Worm (Caenorhabditis elegans): ENCODE measurements around the gene Y43F8B.2.

Y43F8B.2 gene

DNA sequence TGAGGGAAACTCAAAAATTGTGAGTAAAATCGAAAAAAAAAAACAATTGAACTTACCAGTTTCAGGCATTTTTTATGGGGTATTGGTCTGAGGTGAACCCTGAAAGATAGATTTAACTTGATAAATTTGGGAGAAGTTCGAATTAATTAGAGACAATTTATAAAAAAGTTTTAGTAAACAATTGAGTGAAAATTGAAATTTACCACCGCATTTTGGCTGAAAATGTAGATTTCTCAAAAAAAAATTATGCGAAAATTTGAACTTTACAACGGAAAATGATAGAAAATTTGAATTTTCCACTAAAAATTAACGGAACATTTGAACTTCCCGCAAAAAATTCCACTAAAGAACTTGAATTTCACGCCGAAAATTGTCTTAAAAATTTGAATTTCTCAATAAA is 13.2 kb upstream of the Y43F8B.2 start, which contains the start of gene Y43F8B.1 (continued):
- no peak for TF ChIP-seq ctbp-1 (GFP tag; IDR thresholded peaks at IDR 0.05)

DNA sequence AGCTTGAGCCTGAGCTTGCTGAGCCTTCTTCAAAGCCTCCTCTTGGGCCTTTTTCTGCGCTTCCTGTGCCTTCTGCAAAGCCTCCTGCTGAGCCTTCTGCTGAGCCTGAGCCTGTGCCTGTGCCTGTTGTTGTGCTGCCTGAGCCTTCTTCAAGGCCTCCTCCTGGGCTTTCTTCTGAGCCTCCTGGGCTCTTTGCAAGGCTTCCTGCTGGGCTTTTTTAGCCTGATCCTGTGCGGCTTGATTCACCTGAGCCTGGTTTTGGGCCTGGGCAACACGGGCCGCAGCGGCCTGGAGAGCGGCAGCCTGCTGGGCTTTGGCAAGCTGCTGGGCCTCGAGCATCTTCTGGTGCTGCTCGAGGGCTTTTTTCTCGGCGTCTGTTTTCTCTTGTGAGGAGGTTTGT is 12.1 kb upstream of the Y43F8B.2 start:
- TF ChIP-seq F26F4.8 (GFP tag; conservative IDR thresholded peaks at IDR 0.05) (0 out of 2 replicates have a peak, but pooled peaks have one; percentile 43), set-16 (GFP tag; IDR thresholded peaks at IDR 0.05) (peak; percentile 94), daf-8 (GFP tag; IDR thresholded peaks at IDR 0.05) (no peak), daf-12 (tag; optimal IDR thresholded peaks at IDR 0.05) (no peak), nhr-102 (tag; optimal IDR thresholded peaks at IDR 0.05) (no peak), daf-16 (GFP tag; optimal IDR thresholded peaks at IDR 0.05) (no peak), daf-16 (tag; optimal IDR thresholded peaks at IDR 0.05) (no peak), F49E8.2 (tag; optimal IDR thresholded peaks at IDR 0.05; ENCODE audit: borderline replicate concordance) (no peak), D1046.2 (GFP tag; IDR thresholded peaks at IDR 0.05) (no peak), Y48G9A.11 (GFP tag; IDR thresholded peaks at IDR 0.05) (no peak), ceh-44 (GFP tag; IDR thresholded peaks at IDR 0.05) (no peak), mdt-29 (GFP tag; IDR thresholded peaks at IDR 0.05) (no peak), cey-2 (tag; optimal IDR thresholded peaks at IDR 0.05; ENCODE audit: borderline replicate concordance, insufficient read depth) (no peak), mep-1 (tag; optimal IDR thresholded peaks at IDR 0.05) (no peak)

DNA sequence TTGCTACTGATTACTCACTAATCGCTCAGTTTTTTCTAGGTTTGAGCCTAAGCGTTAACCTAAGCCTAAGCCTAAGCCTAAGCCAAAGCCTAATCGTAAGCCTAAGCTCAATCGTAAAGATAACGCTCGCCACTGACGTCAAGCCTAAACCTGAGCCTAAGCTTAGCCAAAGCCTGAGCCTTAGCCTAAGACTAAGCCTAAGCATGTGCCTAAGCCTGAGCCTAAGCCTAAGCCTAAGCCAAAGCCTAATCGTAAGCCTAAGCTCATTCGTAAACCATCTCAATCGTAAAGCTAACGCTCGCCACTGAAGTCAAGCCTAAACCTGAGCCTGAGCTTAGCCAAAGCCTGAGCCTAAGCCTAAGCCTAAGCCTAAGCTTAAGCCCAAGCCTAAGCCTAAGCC is 10.6 kb upstream of the Y43F8B.2 start:
- TF ChIP-seq hmg-1.1 (GFP tag; IDR thresholded peaks at IDR 0.05) = no peak
- no peak for TF ChIP-seq dmd-6 (GFP tag; IDR thresholded peaks at IDR 0.05)
- TF ChIP-seq lin-38 (GFP tag; IDR thresholded peaks at IDR 0.05) = no peak
- TF ChIP-seq ztf-7 (tag; optimal IDR thresholded peaks at IDR 0.05) = no peak
- no peak for TF ChIP-seq mes-2 (tag; optimal IDR thresholded peaks at IDR 0.05; ENCODE audit: poor library complexity, severe bottlenecking)
- no peak for TF ChIP-seq mdl-1 (tag; optimal IDR thresholded peaks at IDR 0.05)
- no peak for TF ChIP-seq lin-13 (GFP tag; optimal IDR thresholded peaks at IDR 0.05)
- no peak for TF ChIP-seq set-16 (GFP tag; IDR thresholded peaks at IDR 0.05)
- TF ChIP-seq daf-16 (GFP tag; optimal IDR thresholded peaks at IDR 0.05) = no peak
- no peak for TF ChIP-seq daf-16 (tag; optimal IDR thresholded peaks at IDR 0.05)
- TF ChIP-seq duxl-1 (tag; optimal IDR thresholded peaks at IDR 0.05; ENCODE audit: poor library complexity) = no peak
- no peak for TF ChIP-seq fos-1 (tag; optimal IDR thresholded peaks at IDR 0.05)
- TF ChIP-seq cey-2 (tag; optimal IDR thresholded peaks at IDR 0.05; ENCODE audit: borderline replicate concordance, insufficient read depth) = no peak
- TF ChIP-seq nhr-102 (tag; optimal IDR thresholded peaks at IDR 0.05) = no peak
- TF ChIP-seq lin-15B (tag; optimal IDR thresholded peaks at IDR 0.05) = no peak
- no peak for TF ChIP-seq gei-8 (GFP tag; optimal IDR thresholded peaks at IDR 0.05)
- TF ChIP-seq aly-2 (tag; optimal IDR thresholded peaks at IDR 0.05) = no peak

DNA sequence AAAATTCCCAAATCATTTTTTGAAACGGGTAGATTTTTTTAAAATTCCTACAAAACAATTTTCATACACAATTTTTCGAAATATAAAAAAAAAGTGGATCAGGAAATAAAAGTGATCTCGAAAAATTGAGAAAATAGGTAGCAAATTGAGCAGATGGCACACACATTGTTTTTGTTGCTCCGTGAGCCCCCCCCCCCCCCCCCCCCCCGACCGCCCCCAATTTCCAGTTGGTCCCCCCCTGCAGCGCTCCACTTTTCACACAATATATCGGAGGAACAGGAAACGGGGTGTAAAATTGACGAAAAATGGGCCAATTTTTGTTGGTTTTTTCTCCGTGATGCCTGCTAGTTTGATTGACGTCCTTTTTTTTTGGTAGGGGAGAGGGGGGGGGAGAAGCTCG is 8.0 kb upstream of the Y43F8B.2 start:
- TF ChIP-seq ZK546.5 (tag; optimal IDR thresholded peaks at IDR 0.05) = no peak
- peak; percentile 21 for TF ChIP-seq hlh-11 (tag; optimal IDR thresholded peaks at IDR 0.05)
- peak; percentile 85 for TF ChIP-seq set-16 (GFP tag; IDR thresholded peaks at IDR 0.05)
- peak; percentile 43; the same call in 1 of the 2 replicates for TF ChIP-seq pha-4 (GFP tag; IDR thresholded peaks at IDR 0.05)
- TF ChIP-seq pha-4 (tag; optimal IDR thresholded peaks at IDR 0.05) = no peak

DNA sequence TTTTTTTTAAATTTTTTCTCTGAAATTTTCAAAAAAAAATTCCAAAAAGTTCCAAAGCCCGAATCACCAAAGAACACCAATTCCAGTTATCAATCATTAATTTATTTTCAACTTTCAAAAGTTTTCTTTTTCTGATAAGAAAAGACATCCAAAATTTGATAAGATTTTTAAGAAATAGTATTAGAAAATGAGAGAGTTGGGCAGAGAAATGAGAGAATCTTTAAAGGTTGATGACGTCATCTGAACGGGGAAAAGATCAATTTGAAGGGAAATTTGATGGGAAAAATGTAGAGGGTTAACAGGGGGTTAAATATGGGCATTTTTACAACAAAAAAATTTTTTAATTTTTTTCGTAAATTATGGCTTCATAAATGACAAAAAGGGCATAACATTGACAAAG is 570 bp upstream of the Y43F8B.2 start:
- TF ChIP-seq nhr-111 (GFP tag; optimal IDR thresholded peaks at IDR 0.05) (no peak), nhr-237 (tag; optimal IDR thresholded peaks at IDR 0.05) (no peak), egl-27 (tag; optimal IDR thresholded peaks at IDR 0.05) (no peak), sdz-12 (GFP tag; optimal IDR thresholded peaks at IDR 0.05) (no peak), ces-1 (GFP tag; optimal IDR thresholded peaks at IDR 0.05) (no peak), nhr-76 (tag; optimal IDR thresholded peaks at IDR 0.05) (no peak), hlh-30 (tag; optimal IDR thresholded peaks at IDR 0.05; ENCODE audit: insufficient read depth) (peak; percentile 5), nhr-102 (tag; optimal IDR thresholded peaks at IDR 0.05) (peak; percentile 37), nhr-77 (tag; optimal IDR thresholded peaks at IDR 0.05) (peak; percentile 4), saeg-2 (GFP tag; IDR thresholded peaks at IDR 0.05) (no peak), ZK337.2 (GFP tag; IDR thresholded peaks at IDR 0.05) (no peak), nhr-28 (tag; optimal IDR thresholded peaks at IDR 0.05) (peak; percentile 56), dmd-6 (GFP tag; IDR thresholded peaks at IDR 0.05) (peak; percentile 88), ztf-7 (tag; optimal IDR thresholded peaks at IDR 0.05) (no peak), dmd-8 (GFP tag; IDR thresholded peaks at IDR 0.05) (no peak), php-3 (GFP tag; IDR thresholded peaks at IDR 0.05) (peak; percentile 80), mdl-1 (tag; optimal IDR thresholded peaks at IDR 0.05) (no peak), jun-1 (tag; optimal IDR thresholded peaks at IDR 0.05) (no peak)
